Fruit fly (Drosophila melanogaster) Kc167 (cell line): ENCODE data around the gene Nlg4.

Experiments used
- Myc ChIP-seq: fragments of >200 bp; optimal IDR thresholded peaks from 2 replicates; lab custom pipeline; 2017; ENCODE audit warnings: missing external identifiers
- Sin3A ChIP-seq: fragments of >200 bp; optimal IDR thresholded peaks from 2 replicates; lab custom pipeline; 2018; ENCODE audit warnings: missing external identifiers
- h ChIP-seq: fragments of >200 bp; optimal IDR thresholded peaks from 3 replicates; lab custom pipeline; 2018; ENCODE audit warnings: missing external identifiers
- insv ChIP-seq: fragments of >200 bp; optimal IDR thresholded peaks from 3 replicates; lab custom pipeline; 2018; ENCODE audit warnings: missing external identifiers

DNA sequence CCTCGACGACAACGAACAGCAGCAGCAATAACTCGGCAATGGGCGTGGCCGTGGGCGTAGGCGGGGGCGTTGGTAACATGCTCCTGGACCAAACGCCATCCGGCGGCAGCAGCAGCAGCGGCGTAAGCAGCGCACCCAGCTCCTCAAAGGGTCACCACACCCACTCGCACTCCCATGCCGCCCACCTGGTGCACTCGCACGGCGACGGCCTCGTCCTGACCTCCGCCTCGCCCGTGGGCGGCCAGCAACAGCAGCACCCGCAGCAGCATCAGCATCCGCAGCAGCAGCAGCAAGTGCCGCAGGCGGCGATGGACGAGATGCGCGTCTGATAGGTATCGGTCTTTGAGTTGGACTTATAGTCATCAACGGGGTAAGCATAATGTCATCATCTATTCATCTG is 33.4 kb downstream of the Nlg4 start:
- TF ChIP-seq Sin3A (lab: Kevin White, UChicago) (no peak), h (no peak), insv (no peak), Myc (lab: Kevin White, UChicago) (no peak)
